Fruit fly (Drosophila melanogaster) whole organism, embryonic: ENCODE results near the gene Patr-1.

Experiments used
- Adf1 ChIP-seq: fragments of 200-800 bp; sonication (Bioruptor generic); IDR thresholded peaks from 2 replicates; pipeline ENCODE4 v1.3.6; 2022; ENCODE audit warnings: missing biosample characterization, missing genetic modification characterization
- B-H2 ChIP-seq: fragments of 200-800 bp; sonication (Bioruptor generic); optimal IDR thresholded peaks from 2 replicates; lab custom pipeline; 2018; ENCODE audit warnings: missing biosample characterization, mild to moderate bottlenecking, missing genetic modification characterization
- Bdp1 ChIP-seq: fragments of 200-800 bp; sonication (Bioruptor generic); optimal IDR thresholded peaks from 3 replicates; lab custom pipeline; 2016; ENCODE audit warnings: missing biosample characterization, missing genetic modification characterization
- CG10321 ChIP-seq: fragments of 200-800 bp; sonication (Bioruptor generic); IDR thresholded peaks from 2 replicates; pipeline ENCODE4 v1.3.6; 2022; ENCODE audit warnings: missing biosample characterization, missing genetic modification characterization
- CG10431 ChIP-seq: fragments of 200-800 bp; sonication (Bioruptor generic); optimal IDR thresholded peaks from 3 replicates; lab custom pipeline; 2018; ENCODE audit warnings: missing biosample characterization, mild to moderate bottlenecking, missing genetic modification characterization
- CG10543 ChIP-seq: fragments of 200-800 bp; sonication (Bioruptor generic); optimal IDR thresholded peaks from 3 replicates; lab custom pipeline; 2017; ENCODE audit warnings: missing biosample characterization, mild to moderate bottlenecking, missing genetic modification characterization, moderate library complexity
- CG10654 ChIP-seq: fragments of 200-800 bp; sonication (Bioruptor generic); optimal IDR thresholded peaks from 2 replicates; lab custom pipeline; 2016; ENCODE audit warnings: missing biosample characterization, missing genetic modification characterization
- CG12769 ChIP-seq: fragments of 200-800 bp; sonication (Bioruptor generic); optimal IDR thresholded peaks from 2 replicates; lab custom pipeline; 2019; ENCODE audit warnings: missing biosample characterization, mild to moderate bottlenecking, missing genetic modification characterization, moderate library complexity
- CG13624 ChIP-seq: fragments of 200-800 bp; sonication (Bioruptor generic); optimal IDR thresholded peaks from 2 replicates; lab custom pipeline; 2016; ENCODE audit warnings: missing biosample characterization, missing genetic modification characterization
- CG13894 ChIP-seq: fragments of 200-800 bp; sonication (Bioruptor generic); optimal IDR thresholded peaks from 3 replicates; lab custom pipeline; 2018; ENCODE audit warnings: missing biosample characterization, mild to moderate bottlenecking, missing genetic modification characterization, moderate library complexity
- CG18476 ChIP-seq: fragments of 200-800 bp; sonication (Bioruptor generic); optimal IDR thresholded peaks from 2 replicates; lab custom pipeline; 2016; ENCODE audit warnings: missing biosample characterization, mild to moderate bottlenecking, missing genetic modification characterization
- CG2199 ChIP-seq: fragments of 200-800 bp; sonication (Bioruptor generic); IDR thresholded peaks from 3 replicates; pipeline ENCODE4 v1.3.6; 2022; ENCODE audit warnings: missing biosample characterization, missing genetic modification characterization
- CG2712 ChIP-seq: fragments of 200-800 bp; optimal IDR thresholded peaks from 3 replicates; lab custom pipeline; 2019; ENCODE audit warnings: missing biosample characterization, mild to moderate bottlenecking, missing genetic modification characterization, moderate library complexity
- CG30431 ChIP-seq: fragments of 200-800 bp; sonication (Bioruptor generic); optimal IDR thresholded peaks from 2 replicates; lab custom pipeline; 2017; ENCODE audit warnings: missing biosample characterization, missing genetic modification characterization
- CG32532 ChIP-seq: fragments of 200-800 bp; sonication (Bioruptor generic); IDR thresholded peaks from 2 replicates; pipeline ENCODE4 v1.3.6; 2022; ENCODE audit warnings: missing biosample characterization, missing genetic modification characterization
- CG34224 ChIP-seq: fragments of 200-800 bp; sonication (Bioruptor generic); IDR thresholded peaks from 3 replicates; pipeline ENCODE4 v1.3.6; 2022; ENCODE audit warnings: missing biosample characterization, missing genetic modification characterization; ENCODE audit not compliant: partially characterized antibody
- CG3995 ChIP-seq: fragments of 200-800 bp; sonication (Bioruptor generic); optimal IDR thresholded peaks from 3 replicates; lab custom pipeline; 2016; ENCODE audit warnings: missing biosample characterization, missing genetic modification characterization
- CG4854 ChIP-seq: fragments of 200-800 bp; sonication (Bioruptor generic); optimal IDR thresholded peaks from 2 replicates; lab custom pipeline; 2016; ENCODE audit warnings: missing biosample characterization, missing genetic modification characterization, inconsistent platforms
- CG5180 ChIP-seq: fragments of 200-800 bp; sonication (Bioruptor generic); optimal IDR thresholded peaks from 3 replicates; lab custom pipeline; 2017; ENCODE audit warnings: missing biosample characterization, missing genetic modification characterization, mild to moderate bottlenecking, moderate library complexity, missing genetic modification reagents
- CG9932 ChIP-seq: fragments of 200-800 bp; sonication (Bioruptor generic); IDR thresholded peaks from 2 replicates; pipeline ENCODE4 v1.3.6; 2022; ENCODE audit warnings: missing biosample characterization, missing genetic modification characterization
- Dbx ChIP-seq: fragments of 200-800 bp; sonication (Bioruptor generic); IDR thresholded peaks from 3 replicates; pipeline ENCODE4 v1.3.6; 2022; ENCODE audit warnings: missing biosample characterization, missing genetic modification characterization
- Doc3 ChIP-seq: fragments of 200-800 bp; sonication (Bioruptor generic); IDR thresholded peaks from 3 replicates; pipeline ENCODE4 v1.3.6; 2022; ENCODE audit warnings: missing biosample characterization, missing genetic modification characterization; ENCODE audit not compliant: partially characterized antibody
- MBD-R2 ChIP-seq: fragments of 200-800 bp; sonication (Bioruptor generic); IDR thresholded peaks from 2 replicates; pipeline ENCODE4 v1.3.6; 2022; ENCODE audit warnings: missing biosample characterization, missing genetic modification characterization
- Meics ChIP-seq: fragments of 200-800 bp; sonication (Bioruptor generic); optimal IDR thresholded peaks from 2 replicates; lab custom pipeline; 2017; ENCODE audit warnings: missing biosample characterization, mild to moderate bottlenecking, missing genetic modification characterization
- Side ChIP-seq: fragments of 200-800 bp; sonication (Bioruptor generic); optimal IDR thresholded peaks from 2 replicates; lab custom pipeline; 2016; ENCODE audit warnings: missing biosample characterization, missing genetic modification characterization
- Taf1 ChIP-seq: fragments of 200-800 bp; sonication (Bioruptor generic); IDR thresholded peaks from 2 replicates; pipeline ENCODE4 v1.3.6; 2022; ENCODE audit warnings: missing biosample characterization, missing genetic modification characterization
- Usf ChIP-seq: fragments of 200-800 bp; sonication (Bioruptor generic); optimal IDR thresholded peaks from 2 replicates; lab custom pipeline; 2017; ENCODE audit warnings: missing genotype, missing biosample characterization, missing genetic modification characterization
- abd-A ChIP-seq: fragments of 200-800 bp; sonication (Bioruptor generic); optimal IDR thresholded peaks from 3 replicates; lab custom pipeline; 2019; ENCODE audit warnings: missing biosample characterization, mild to moderate bottlenecking, missing genetic modification characterization, moderate library complexity
- aop ChIP-seq: fragments of 200-800 bp; sonication (Bioruptor generic); IDR thresholded peaks from 2 replicates; pipeline ENCODE4 v1.3.6; 2022; ENCODE audit warnings: missing biosample characterization, missing genetic modification characterization
- ato ChIP-seq: fragments of 200-800 bp; sonication (Bioruptor generic); IDR thresholded peaks from 2 replicates; pipeline ENCODE4 v1.3.6; 2022; ENCODE audit warnings: missing biosample characterization, missing genetic modification characterization; ENCODE audit not compliant: partially characterized antibody
- bbx ChIP-seq: fragments of 200-800 bp; sonication (Bioruptor generic); IDR thresholded peaks from 2 replicates; pipeline ENCODE4 v1.3.6; 2022; ENCODE audit warnings: missing biosample characterization, missing genetic modification characterization; ENCODE audit not compliant: partially characterized antibody
- chinmo ChIP-seq: fragments of 200-800 bp; sonication (Bioruptor generic); IDR thresholded peaks from 4 replicates; pipeline ENCODE4 v1.3.6; 2022; ENCODE audit warnings: missing biosample characterization, missing genetic modification characterization; ENCODE audit not compliant: partially characterized antibody
- chm ChIP-seq: fragments of 200-800 bp; sonication (Bioruptor generic); IDR thresholded peaks from 2 replicates; pipeline ENCODE4 v1.3.6; 2022; ENCODE audit warnings: missing biosample characterization, missing genetic modification characterization
- crol ChIP-seq: fragments of 200-800 bp; sonication (Bioruptor generic); IDR thresholded peaks from 2 replicates; pipeline ENCODE4 v1.3.6; 2022; ENCODE audit warnings: missing biosample characterization, missing genetic modification characterization
- dysf ChIP-seq: fragments of 200-800 bp; sonication (Bioruptor generic); IDR thresholded peaks from 3 replicates; pipeline ENCODE4 v1.3.6; 2022; ENCODE audit warnings: missing biosample characterization, missing genetic modification characterization
- eyg ChIP-seq: fragments of 200-800 bp; sonication (Bioruptor generic); optimal IDR thresholded peaks from 3 replicates; lab custom pipeline; 2016; ENCODE audit warnings: missing biosample characterization, missing genetic modification characterization
- gro ChIP-seq: fragments of 200-800 bp; sonication (Bioruptor generic); optimal IDR thresholded peaks from 2 replicates; lab custom pipeline; 2016; ENCODE audit warnings: missing biosample characterization, missing genetic modification characterization
- hb ChIP-seq: fragments of 200-800 bp; sonication (Bioruptor generic); IDR thresholded peaks from 3 replicates; pipeline ENCODE4 v1.3.6; 2022; ENCODE audit warnings: missing biosample characterization, missing genetic modification characterization; ENCODE audit not compliant: partially characterized antibody
- pan ChIP-seq, 4 experiments: fragments of >200 bp in 3 of 4; fragments of 200-800 bp in 1 of 4; sonication (Bioruptor generic) in 1 of 4; optimal IDR thresholded peaks in 3 of 4; IDR thresholded peaks in 1 of 4; 2 replicates each; pipeline versions ENCODE4 v1.3.6 to Lab custom; 2017 to 2022; ENCODE audit warnings: missing biosample characterization in 2 of 4, missing genetic modification characterization in 2 of 4, mixed read lengths in 1 of 4
- prd ChIP-seq, 3 experiments: fragments of >200 bp in 2 of 3; fragments of 200-800 bp in 1 of 3; sonication (Bioruptor generic) in 1 of 3; optimal IDR thresholded peaks in 2 of 3; IDR thresholded peaks in 1 of 3; 2 replicates in 2 of 3; 3 replicates in 1 of 3; pipeline versions ENCODE4 v1.3.6 to Lab custom; 2017 to 2022; ENCODE audit warnings: missing biosample characterization in 1 of 3, missing genetic modification characterization in 1 of 3
- sc ChIP-seq, 3 experiments: fragments of >200 bp in 2 of 3; fragments of 200-800 bp in 1 of 3; sonication (Bioruptor generic) in 1 of 3; optimal IDR thresholded peaks; 2 replicates in 2 of 3; 3 replicates in 1 of 3; lab custom pipeline; 2017; ENCODE audit warnings: mild to moderate bottlenecking in 1 of 3, missing biosample characterization in 1 of 3, missing genetic modification characterization in 1 of 3, missing genetic modification reagents in 1 of 3
- sd ChIP-seq: fragments of 200-800 bp; sonication (Bioruptor generic); optimal IDR thresholded peaks from 3 replicates; lab custom pipeline; 2018; ENCODE audit warnings: missing biosample characterization, mild to moderate bottlenecking, missing genetic modification characterization, moderate library complexity
- sens ChIP-seq: fragments of 200-800 bp; sonication (Bioruptor generic); peaks from one replicate; lab custom pipeline; 2016; ENCODE audit warnings: missing biosample characterization, missing genetic modification characterization
- sna ChIP-seq: fragments of 200-800 bp; sonication (Bioruptor generic); IDR thresholded peaks from 2 replicates; pipeline ENCODE4 v1.3.6; 2022; ENCODE audit warnings: missing biosample characterization, missing genetic modification characterization; ENCODE audit not compliant: partially characterized antibody
- so ChIP-seq: fragments of 200-800 bp; sonication (Bioruptor generic); IDR thresholded peaks from 3 replicates; pipeline ENCODE4 v1.3.6; 2022; ENCODE audit warnings: missing biosample characterization, missing genetic modification characterization
- ssp ChIP-seq: fragments of 200-800 bp; sonication (Bioruptor generic); IDR thresholded peaks from 2 replicates; pipeline ENCODE4 v1.3.6; 2022; ENCODE audit warnings: missing biosample characterization, missing genetic modification characterization
- usp ChIP-seq: fragments of >200 bp; optimal IDR thresholded peaks from 2 replicates; lab custom pipeline; 2017; ENCODE audit warnings: missing biosample characterization, missing genetic modification characterization
- vnd ChIP-seq: fragments of 200-800 bp; sonication (Bioruptor generic); IDR thresholded peaks from 3 replicates; pipeline ENCODE4 v1.3.6; 2022; ENCODE audit warnings: missing biosample characterization, missing genetic modification characterization; ENCODE audit not compliant: partially characterized antibody

The Patr-1 gene

dm6 chr3R:17062705-17063104, 19.3 kb downstream of the Patr-1 start (continued):
- TF ChIP-seq CG4854 (GFP tag; lab: Kevin White, UChicago) (no peak), eyg (GFP tag; lab: Kevin White, UChicago) (no peak), bbx (GFP tag; lab: Robert Waterston, UW) (no peak), usp (GFP tag; lab: Kevin White, UChicago) (no peak), sc (optimal IDR thresholded peaks at IDR 0.05; lab: Kevin White, UChicago) (no peak), sc (GFP tag; optimal IDR thresholded peaks at IDR 0.05; lab: Kevin White, UChicago) (no peak), gro (GFP tag; lab: Kevin White, UChicago) (no peak), Adf1 (GFP tag; lab: Robert Waterston, UW) (peak; percentile 29; the same call in 1 of the 2 replicates), Doc3 (GFP tag; lab: Robert Waterston, UW) (no peak), MBD-R2 (GFP tag; lab: Robert Waterston, UW) (no peak), CG18476 (GFP tag; lab: Kevin White, UChicago) (no peak), dysf (GFP tag; lab: Robert Waterston, UW) (no peak), CG34224 (GFP tag; lab: Robert Waterston, UW) (0 out of 3 replicates have a peak, but pooled peaks have one; percentile 25), Meics (GFP tag; lab: Kevin White, UChicago) (no peak), CG2712 (tag; lab: Kevin White, UChicago) (no peak), CG10431 (GFP tag; lab: Kevin White, UChicago) (no peak), CG5180 (GFP tag; lab: Kevin White, UChicago) (no peak), sna (no peak), CG32532 (GFP tag; lab: Robert Waterston, UW) (peak; percentile 36; the same call in 1 of the 2 replicates), Side (GFP tag; lab: Kevin White, UChicago) (no peak), CG30431 (GFP tag; lab: Kevin White, UChicago) (no peak), pan (optimal IDR thresholded peaks at IDR 0.05; lab: Kevin White, UChicago) (no peak), pan (GFP tag; optimal IDR thresholded peaks at IDR 0.05 in 1 of 2, IDR thresholded peaks at IDR 0.05 in 1 of 2) (no peak), Bdp1 (no peak), ato (GFP tag; lab: Robert Waterston, UW) (no peak), CG10654 (GFP tag; lab: Kevin White, UChicago) (no peak), Taf1 (GFP tag; lab: Robert Waterston, UW) (no peak), prd (optimal IDR thresholded peaks at IDR 0.05; lab: Kevin White, UChicago) (no peak), prd (GFP tag; IDR thresholded peaks at IDR 0.05; lab: Robert Waterston, UW) (no peak), vnd (no peak), abd-A (tag; lab: Kevin White, UChicago) (peak; percentile 15), CG10543 (peak; percentile 64), aop (GFP tag; lab: Robert Waterston, UW) (no peak)
- TF ChIP-seq, all 482 proteins: peak for 15

DNA sequence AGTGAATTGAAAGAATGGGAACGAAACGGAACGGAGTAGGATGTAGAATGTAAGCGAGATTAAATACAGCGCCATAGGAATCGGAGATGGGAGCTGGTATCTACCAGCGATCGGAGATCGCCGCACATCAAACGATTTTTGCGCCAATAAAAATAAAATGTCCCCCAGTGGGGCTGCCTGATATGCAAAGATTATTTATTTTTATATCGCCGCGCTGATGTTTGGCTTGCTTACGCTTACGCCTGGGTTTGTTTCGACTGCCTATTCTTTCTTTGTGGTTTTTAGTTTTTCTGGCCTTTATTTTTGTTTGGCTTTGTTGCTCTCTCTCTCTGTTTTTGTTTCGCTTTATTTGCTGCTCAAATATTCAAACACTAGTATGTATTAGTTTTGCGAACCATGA, 20.4 kb downstream of the Patr-1 start:
- peak; percentile 53 for TF ChIP-seq B-H2 (GFP tag; lab: Kevin White, UChicago)
- 0 out of 2 replicates have a peak, but pooled peaks have one; percentile 15 for TF ChIP-seq crol (GFP tag; lab: Robert Waterston, UW)
- TF ChIP-seq Usf, result no peak
- TF ChIP-seq Meics (GFP tag; lab: Kevin White, UChicago), result no peak
- TF ChIP-seq chinmo (GFP tag; lab: Robert Waterston, UW), result 0 out of 4 replicates have a peak, but pooled peaks have one; percentile 80
- peak; percentile 32; the same call in 1 of the 3 replicates for TF ChIP-seq CG2199 (GFP tag; lab: Robert Waterston, UW)
- no peak for TF ChIP-seq CG10321 (GFP tag; lab: Robert Waterston, UW)
- peak; percentile 51 for TF ChIP-seq CG13894 (tag; lab: Kevin White, UChicago)
- no peak; the same call in 2 of the 3 replicates for TF ChIP-seq so (GFP tag; lab: Robert Waterston, UW)
- peak; percentile 71 for TF ChIP-seq sd (tag; lab: Kevin White, UChicago)
- TF ChIP-seq CG12769 (tag; lab: Kevin White, UChicago), result peak; percentile 62
- peak; percentile 13 for TF ChIP-seq abd-A (tag; lab: Kevin White, UChicago)
- 0 out of 3 replicates have a peak, but pooled peaks have one; percentile 7 for TF ChIP-seq Dbx (GFP tag; lab: Robert Waterston, UW)
- TF ChIP-seq CG10543, result peak; percentile 41
- TF ChIP-seq CG3995 (GFP tag; lab: Kevin White, UChicago), result no peak
- TF ChIP-seq CG9932, result no peak
- TF ChIP-seq CG13624, result peak; percentile 5
- TF ChIP-seq ssp (GFP tag; lab: Robert Waterston, UW), result no peak
- peak; percentile 54 for TF ChIP-seq sens (GFP tag; lab: Kevin White, UChicago)
- 0 out of 3 replicates have a peak, but pooled peaks have one; percentile 34 for TF ChIP-seq hb
- TF ChIP-seq chm (GFP tag; lab: Robert Waterston, UW), result peak; percentile 15; the same call in 1 of the 2 replicates
